Worm (Caenorhabditis elegans): ENCODE results near the gene ZK930.7.

DNA sequence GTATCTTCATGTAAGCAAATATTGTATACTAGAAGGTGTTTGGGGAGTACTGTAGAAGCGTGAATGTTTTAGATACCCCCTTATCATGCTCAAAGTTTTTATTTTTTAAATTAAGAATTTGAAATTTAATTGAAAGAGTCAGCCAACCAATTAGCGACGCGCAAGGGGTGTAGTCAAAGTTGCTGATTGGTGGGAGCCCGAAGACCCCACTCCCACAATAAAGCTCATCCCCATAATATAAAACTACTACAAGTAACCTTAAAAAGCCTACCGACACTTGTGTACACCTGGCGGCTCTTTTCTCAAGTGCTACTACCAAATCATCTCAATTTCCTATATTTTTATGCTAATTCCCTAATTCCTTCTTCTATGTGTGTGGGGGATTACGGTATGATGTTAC, 14.6 kb upstream of the ZK930.7 start:
- no peak for TF ChIP-seq nhr-77 (tag; optimal IDR thresholded peaks at IDR 0.05)
- no peak for TF ChIP-seq ceh-82 (tag; optimal IDR thresholded peaks at IDR 0.05)
- TF ChIP-seq nhr-23 (tag; optimal IDR thresholded peaks at IDR 0.05): no peak
- no peak for TF ChIP-seq unc-55 (GFP tag; optimal IDR thresholded peaks at IDR 0.05)
- no peak for TF ChIP-seq lsy-2 (tag; optimal IDR thresholded peaks at IDR 0.05)
- TF ChIP-seq gmeb-1 (tag; optimal IDR thresholded peaks at IDR 0.05): no peak
- TF ChIP-seq ztf-11 (tag; optimal IDR thresholded peaks at IDR 0.05): no peak
- no peak for TF ChIP-seq skn-1 (tag; optimal IDR thresholded peaks at IDR 0.05)
- TF ChIP-seq nhr-237 (tag; optimal IDR thresholded peaks at IDR 0.05): no peak
- no peak for TF ChIP-seq R02D3.7 (tag; optimal IDR thresholded peaks at IDR 0.05)
- TF ChIP-seq mdl-1 (tag; optimal IDR thresholded peaks at IDR 0.05): no peak
- TF ChIP-seq sma-3 (GFP tag; optimal IDR thresholded peaks at IDR 0.05): no peak
